Worm (Caenorhabditis elegans) whole organism, L4 larva: ENCODE results near the gene nhr-109.

Experiments
- F26F4.8 ChIP-seq: fragments of 200-800 bp; sonication (Bioruptor generic); conservative IDR thresholded peaks from 2 replicates; pipeline ENCODE4 v1.3.6; 2022; ENCODE audit warnings: missing genetic modification characterization, missing compliant biosample characterization
- F37D6.2 ChIP-seq: sonication (generic microtip); optimal IDR thresholded peaks from 2 replicates; lab custom pipeline; 2016; ENCODE audit warnings: mild to moderate bottlenecking, missing genetic modification characterization, missing compliant biosample characterization
- R02D3.7 ChIP-seq: fragments of 150-350 bp; sonication (generic microtip); optimal IDR thresholded peaks from 3 replicates; lab custom pipeline; 2014; ENCODE audit warnings: missing biosample characterization, missing genetic modification characterization
- ZK337.2 ChIP-seq: fragments of 200-800 bp; sonication (Bioruptor generic); IDR thresholded peaks from 2 replicates; pipeline ENCODE4 v1.3.6; 2022; ENCODE audit warnings: missing genetic modification reagents, missing genetic modification characterization, missing compliant biosample characterization
- aha-1 ChIP-seq: fragments of 150-350 bp; peaks from one replicate; lab custom pipeline; 2014; ENCODE audit warnings: missing biosample characterization, missing genetic modification characterization
- arid-1 ChIP-seq: fragments of 200-800 bp; sonication (Bioruptor generic); conservative IDR thresholded peaks from 2 replicates; pipeline ENCODE4 v1.3.6; 2022; ENCODE audit warnings: missing genetic modification reagents, missing genetic modification characterization, missing compliant biosample characterization
- ceh-28 ChIP-seq: fragments of 150-350 bp; optimal IDR thresholded peaks from 2 replicates; lab custom pipeline; 2014; ENCODE audit warnings: missing biosample characterization, missing genetic modification reagents, missing genetic modification characterization
- cey-2 ChIP-seq: sonication (generic microtip); optimal IDR thresholded peaks from 3 replicates; lab custom pipeline; 2017; ENCODE audit warnings: missing genetic modification characterization, mild to moderate bottlenecking, missing compliant biosample characterization, antibody characterized with exemption, borderline replicate concordance; ENCODE audit not compliant: insufficient read depth
- daf-19 ChIP-seq: fragments of 200-800 bp; sonication (Bioruptor generic); conservative IDR thresholded peaks from 2 replicates; pipeline ENCODE4 v1.3.6; 2022; ENCODE audit warnings: missing genetic modification characterization, missing compliant biosample characterization
- dmd-8 ChIP-seq: fragments of 200-800 bp; sonication (Bioruptor generic); IDR thresholded peaks from 2 replicates; pipeline ENCODE4 v1.3.6; 2022; ENCODE audit warnings: missing genetic modification characterization, missing compliant biosample characterization
- duxl-1 ChIP-seq: sonication (generic microtip); optimal IDR thresholded peaks from 2 replicates; lab custom pipeline; 2016; ENCODE audit warnings: mild to moderate bottlenecking, missing genetic modification characterization, moderate library complexity, missing compliant biosample characterization; ENCODE audit not compliant: poor library complexity
- fkh-10 ChIP-seq: fragments of 150-350 bp; optimal IDR thresholded peaks from 2 replicates; lab custom pipeline; 2014; ENCODE audit warnings: missing biosample characterization, missing genetic modification reagents, missing genetic modification characterization
- fos-1 ChIP-seq: fragments of 150-350 bp; optimal IDR thresholded peaks from 2 replicates; lab custom pipeline; 2014; ENCODE audit warnings: missing biosample characterization, missing genetic modification characterization
- gei-8 ChIP-seq: fragments of 200-800 bp; sonication (Bioruptor generic); optimal IDR thresholded peaks from 2 replicates; lab custom pipeline; 2018; ENCODE audit warnings: mild to moderate bottlenecking, missing genetic modification characterization, missing compliant biosample characterization
- hif-1 ChIP-seq, 2 experiments: sonication (generic microtip); optimal IDR thresholded peaks; 2 replicates each; lab custom pipeline; 2016 to 2017; ENCODE audit warnings: missing compliant biosample characterization in 2 of 2, missing genetic modification characterization in 2 of 2, missing genetic modification reagents in 2 of 2, missing genotype in 2 of 2, mild to moderate bottlenecking in 1 of 2
- hlh-30 ChIP-seq: sonication (generic microtip); optimal IDR thresholded peaks from 2 replicates; lab custom pipeline; 2017; ENCODE audit warnings: antibody characterized with exemption, mild to moderate bottlenecking, missing genetic modification characterization, missing compliant biosample characterization; ENCODE audit not compliant: insufficient read depth
- hmg-1.1 ChIP-seq: fragments of 200-800 bp; sonication (Bioruptor generic); IDR thresholded peaks from 2 replicates; pipeline ENCODE4 v1.3.6; 2022; ENCODE audit warnings: missing genetic modification reagents, missing genetic modification characterization, missing compliant biosample characterization
- lin-29 ChIP-seq: fragments of 200-800 bp; sonication (Bioruptor generic); IDR thresholded peaks from 2 replicates; pipeline ENCODE4 v1.3.6; 2022; ENCODE audit warnings: missing genetic modification reagents, missing genetic modification characterization, missing compliant biosample characterization
- lsy-2 ChIP-seq, 2 experiments: fragments of 150-350 bp in 1 of 2; sonication (generic microtip) in 1 of 2; optimal IDR thresholded peaks; 2 replicates each; lab custom pipeline; 2014 to 2017; ENCODE audit warnings: missing biosample characterization in 2 of 2, missing genetic modification characterization in 2 of 2
- mdl-1 ChIP-seq, 2 experiments: fragments of 150-350 bp in 1 of 2; sonication (generic microtip) in 1 of 2; optimal IDR thresholded peaks; 2 replicates each; lab custom pipeline; 2014 to 2017; ENCODE audit warnings: missing biosample characterization in 2 of 2, missing genetic modification characterization in 2 of 2
- mep-1 ChIP-seq: fragments of 150-350 bp; sonication (generic microtip); optimal IDR thresholded peaks from 3 replicates; lab custom pipeline; 2014; ENCODE audit warnings: missing biosample characterization, missing genetic modification characterization
- mes-2 ChIP-seq: sonication (generic microtip); optimal IDR thresholded peaks from 2 replicates; lab custom pipeline; 2016; ENCODE audit warnings: missing genotype, mild to moderate bottlenecking, missing genetic modification characterization, missing compliant biosample characterization; ENCODE audit not compliant: poor library complexity, severe bottlenecking
- mxl-3 ChIP-seq: fragments of 200-800 bp; sonication (Bioruptor generic); optimal IDR thresholded peaks from 2 replicates; lab custom pipeline; 2018; ENCODE audit warnings: mild to moderate bottlenecking, missing genetic modification characterization, missing compliant biosample characterization
- nhr-102 ChIP-seq: sonication (generic microtip); optimal IDR thresholded peaks from 2 replicates; lab custom pipeline; 2016; ENCODE audit warnings: mild to moderate bottlenecking, missing genetic modification characterization, moderate library complexity, missing compliant biosample characterization
- nhr-237 ChIP-seq: sonication (generic microtip); optimal IDR thresholded peaks from 2 replicates; lab custom pipeline; 2017; ENCODE audit warnings: missing biosample characterization, missing genetic modification characterization
- nhr-28 ChIP-seq: fragments of 150-350 bp; optimal IDR thresholded peaks from 2 replicates; lab custom pipeline; 2014; ENCODE audit warnings: missing biosample characterization, missing genetic modification characterization
- nhr-41 ChIP-seq: fragments of 200-800 bp; sonication (Bioruptor generic); IDR thresholded peaks from 2 replicates; pipeline ENCODE4 v1.3.6; 2022; ENCODE audit warnings: missing genetic modification reagents, missing genetic modification characterization, missing compliant biosample characterization
- nhr-6 ChIP-seq: fragments of 150-350 bp; optimal IDR thresholded peaks from 2 replicates; lab custom pipeline; 2014; ENCODE audit warnings: missing biosample characterization, missing genetic modification characterization
- nhr-76 ChIP-seq: fragments of 150-350 bp; optimal IDR thresholded peaks from 2 replicates; lab custom pipeline; 2014; ENCODE audit warnings: missing biosample characterization, missing genetic modification characterization
- pha-4 ChIP-seq, 2 experiments: fragments of 150-350 bp in 1 of 2; fragments of 200-800 bp in 1 of 2; sonication (Bioruptor generic) in 1 of 2; IDR thresholded peaks in 1 of 2; optimal IDR thresholded peaks in 1 of 2; 2 replicates each; pipeline versions ENCODE4 v1.3.6 to Lab custom; 2014 to 2022; ENCODE audit warnings: missing genetic modification characterization in 2 of 2, missing genetic modification reagents in 2 of 2, missing biosample characterization in 1 of 2, missing compliant biosample characterization in 1 of 2
- php-3 ChIP-seq: fragments of 200-800 bp; sonication (Bioruptor generic); IDR thresholded peaks from 2 replicates; pipeline ENCODE4 v1.3.6; 2022; ENCODE audit warnings: missing genetic modification reagents, missing genetic modification characterization, missing compliant biosample characterization
- set-16 ChIP-seq: fragments of 200-800 bp; sonication (Bioruptor generic); IDR thresholded peaks from 2 replicates; pipeline ENCODE4 v1.3.6; 2022; ENCODE audit warnings: missing genetic modification reagents, missing genetic modification characterization, missing compliant biosample characterization
- skn-1 ChIP-seq: fragments of 150-350 bp; optimal IDR thresholded peaks from 2 replicates; lab custom pipeline; 2014; ENCODE audit warnings: missing biosample characterization, missing genetic modification characterization
- snpc-4 ChIP-seq: fragments of 150-350 bp; optimal IDR thresholded peaks from 2 replicates; lab custom pipeline; 2014; ENCODE audit warnings: missing biosample characterization, missing genetic modification characterization
- spr-3 ChIP-seq: fragments of 200-800 bp; sonication (Bioruptor generic); optimal IDR thresholded peaks from 2 replicates; lab custom pipeline; 2018; ENCODE audit warnings: mild to moderate bottlenecking, missing genetic modification characterization, missing compliant biosample characterization
- tra-1 ChIP-seq: fragments of 200-800 bp; sonication (Bioruptor generic); IDR thresholded peaks from 2 replicates; pipeline ENCODE4 v1.3.6; 2022; ENCODE audit warnings: missing genetic modification reagents, missing genetic modification characterization, missing compliant biosample characterization
- unc-130 ChIP-seq: sonication (generic microtip); optimal IDR thresholded peaks from 2 replicates; lab custom pipeline; 2016; ENCODE audit warnings: missing genetic modification reagents, missing genetic modification characterization, missing compliant biosample characterization
- zag-1 ChIP-seq: fragments of 150-350 bp; optimal IDR thresholded peaks from 2 replicates; lab custom pipeline; 2014; ENCODE audit warnings: missing biosample characterization, missing genetic modification characterization
- zfp-2 ChIP-seq: sonication (generic microtip); optimal IDR thresholded peaks from 2 replicates; lab custom pipeline; 2016; ENCODE audit warnings: mild to moderate bottlenecking, missing genetic modification characterization, missing compliant biosample characterization

nhr-109 gene

DNA sequence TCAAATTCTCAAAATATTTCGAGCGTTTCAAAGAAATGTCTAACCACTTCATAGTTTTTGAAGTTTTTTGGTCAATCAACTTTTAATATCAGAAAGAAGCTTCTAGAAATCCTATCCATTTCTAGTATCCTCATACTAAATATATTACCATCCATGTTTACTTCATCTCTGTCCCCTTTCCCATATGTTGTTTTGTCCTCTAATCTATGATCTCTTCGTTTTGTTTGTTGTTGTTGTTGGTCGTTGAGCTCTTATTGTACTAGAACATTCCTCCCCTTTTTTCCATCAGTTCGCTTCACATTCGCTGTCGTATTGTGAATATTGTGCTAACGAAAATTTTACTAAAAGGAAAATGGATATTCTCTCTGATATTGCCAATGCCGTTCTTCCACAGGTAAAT is 15.8 kb upstream of the nhr-109 start, which contains the start of gene sod-5:
Gene sod-5 (plus strand): TSS at position 301 of the 400 bp plus-strand sequence.
- TF ChIP-seq hmg-1.1 (GFP tag; lab: Robert Waterston, UW) (no peak), dmd-8 (no peak), fos-1 (tag; lab: Kevin White, UChicago) (no peak), skn-1 (no peak), php-3 (GFP tag; lab: Robert Waterston, UW) (no peak), tra-1 (GFP tag; lab: Robert Waterston, UW) (no peak), lin-29 (GFP tag; lab: Robert Waterston, UW) (no peak), pha-4 (GFP tag; IDR thresholded peaks at IDR 0.05; lab: Robert Waterston, UW) (no peak), pha-4 (tag; optimal IDR thresholded peaks at IDR 0.05; lab: Kevin White, UChicago) (no peak), ceh-28 (tag; lab: Kevin White, UChicago) (no peak), spr-3 (GFP tag; lab: Kevin White, UChicago) (no peak), hif-1 (tag; optimal IDR thresholded peaks at IDR 0.05; lab: Kevin White, UChicago) (no peak), R02D3.7 (tag; lab: Kevin White, UChicago) (no peak), mep-1 (tag; lab: Kevin White, UChicago) (no peak), unc-130 (GFP tag; lab: Kevin White, UChicago) (no peak), snpc-4 (tag; lab: Kevin White, UChicago) (no peak), zfp-2 (tag; lab: Kevin White, UChicago) (no peak), F37D6.2 (tag; lab: Kevin White, UChicago) (no peak), zag-1 (tag; lab: Kevin White, UChicago) (no peak), fkh-10 (GFP tag; lab: Kevin White, UChicago) (no peak), daf-19 (GFP tag; lab: Robert Waterston, UW) (no peak)
- TF ChIP-seq, all 104 proteins: peak for 0

DNA sequence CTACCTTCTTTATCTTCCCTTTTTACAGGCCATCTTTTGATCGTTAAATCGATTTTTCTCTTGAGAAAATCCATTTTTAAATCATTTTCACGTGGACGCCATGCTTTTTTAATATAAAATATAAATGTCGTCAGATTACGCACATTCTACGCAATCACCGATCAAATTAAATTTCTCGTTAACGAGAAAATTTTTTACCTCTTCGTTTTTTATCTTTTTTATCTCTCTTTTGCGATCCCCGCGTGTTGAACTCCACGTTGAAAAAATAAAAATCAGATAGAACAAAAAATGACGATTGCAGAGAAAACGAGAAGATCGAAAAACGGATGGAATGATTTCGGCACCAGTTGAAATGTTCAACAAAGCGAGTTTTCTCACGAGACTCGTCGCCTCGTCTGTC is 13.2 kb upstream of the nhr-109 start, which contains the start of gene bpnt-1:
Gene bpnt-1 (plus strand): TSS at position 301 of the 400 bp plus-strand sequence.
- TF ChIP-seq F26F4.8 (GFP tag; lab: Robert Waterston, UW): no peak
- peak; percentile 39 for TF ChIP-seq hlh-30 (tag; lab: Kevin White, UChicago)
- no peak for TF ChIP-seq duxl-1
- TF ChIP-seq mdl-1 (tag; optimal IDR thresholded peaks at IDR 0.05; lab: Kevin White, UChicago): peak in 1 of 2 experiments; percentile 19
- no peak for TF ChIP-seq lsy-2 (tag; optimal IDR thresholded peaks at IDR 0.05; lab: Kevin White, UChicago)
- TF ChIP-seq nhr-28 (tag; lab: Kevin White, UChicago): peak; percentile 12
- TF ChIP-seq mxl-3 (GFP tag; lab: Kevin White, UChicago): peak; percentile 13
- TF ChIP-seq, all 104 proteins: peak for 4

DNA sequence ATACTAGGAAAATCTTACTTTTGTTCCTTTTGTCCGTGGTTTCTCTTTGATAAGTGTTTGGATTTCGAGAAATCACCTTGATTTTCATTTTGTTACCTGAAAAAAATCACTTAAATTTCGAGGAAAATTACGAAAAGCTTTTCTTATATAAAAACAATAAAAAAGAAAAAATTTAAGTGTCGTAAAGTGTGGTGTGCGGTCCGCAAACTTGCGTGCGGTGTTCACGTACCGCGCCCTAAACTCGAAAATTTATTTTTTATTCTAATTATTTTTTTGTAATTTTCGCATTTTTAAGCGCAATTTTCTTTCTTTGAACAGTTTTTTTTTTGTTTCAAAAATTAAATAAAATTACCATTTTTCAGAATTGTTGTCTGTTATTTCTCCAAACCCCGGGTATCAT is 8.4 kb upstream of the nhr-109 start, which contains the start of the genes dcaf-13 and toe-1:
Gene dcaf-13 (minus strand): TSS at position 96 of the 400 bp plus-strand sequence.
Gene toe-1 (plus strand): TSS at position 361 of the 400 bp plus-strand sequence.
- TF ChIP-seq mes-2 (tag; lab: Kevin White, UChicago) (peak; percentile 34), nhr-237 (tag; lab: Kevin White, UChicago) (no peak), hmg-1.1 (GFP tag; lab: Robert Waterston, UW) (0 out of 2 replicates have a peak, but pooled peaks have one; percentile 11), arid-1 (GFP tag; lab: Robert Waterston, UW) (no peak), lsy-2 (tag; optimal IDR thresholded peaks at IDR 0.05; lab: Kevin White, UChicago) (peak in 1 of 2 experiments; percentile 39), cey-2 (tag; lab: Kevin White, UChicago) (no peak), nhr-41 (no peak)

DNA sequence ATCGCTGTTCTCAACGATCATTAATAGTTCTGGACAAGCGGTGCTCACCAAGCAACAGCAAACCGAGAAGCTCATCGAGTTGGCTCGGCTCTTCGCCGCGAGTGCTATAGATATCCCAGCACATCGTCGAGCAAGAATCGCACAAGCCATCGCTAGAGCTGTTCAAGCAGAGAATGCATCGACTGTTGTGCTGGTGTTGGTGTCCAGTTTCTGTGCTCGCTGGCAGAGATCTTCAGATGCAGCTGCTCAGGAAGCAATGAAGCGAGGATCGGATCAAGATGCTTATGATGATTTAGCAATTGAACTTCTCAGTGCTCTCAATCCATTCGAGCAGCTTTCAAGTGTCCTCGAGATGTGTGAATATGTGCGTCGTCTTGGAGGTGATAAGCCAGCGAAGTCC is 5.0 kb upstream of the nhr-109 start:
- TF ChIP-seq nhr-76 (no peak), gei-8 (no peak), aha-1 (tag; lab: Kevin White, UChicago) (peak; percentile 94), ceh-28 (tag; lab: Kevin White, UChicago) (no peak), set-16 (0 out of 2 replicates have a peak, but pooled peaks have one; percentile 14), nhr-102 (tag; lab: Kevin White, UChicago) (no peak), ZK337.2 (GFP tag; lab: Robert Waterston, UW) (no peak), fkh-10 (GFP tag; lab: Kevin White, UChicago) (no peak), nhr-6 (no peak)
